Fruit fly (Drosophila melanogaster): ENCODE results near the gene BBS5.

DNA sequence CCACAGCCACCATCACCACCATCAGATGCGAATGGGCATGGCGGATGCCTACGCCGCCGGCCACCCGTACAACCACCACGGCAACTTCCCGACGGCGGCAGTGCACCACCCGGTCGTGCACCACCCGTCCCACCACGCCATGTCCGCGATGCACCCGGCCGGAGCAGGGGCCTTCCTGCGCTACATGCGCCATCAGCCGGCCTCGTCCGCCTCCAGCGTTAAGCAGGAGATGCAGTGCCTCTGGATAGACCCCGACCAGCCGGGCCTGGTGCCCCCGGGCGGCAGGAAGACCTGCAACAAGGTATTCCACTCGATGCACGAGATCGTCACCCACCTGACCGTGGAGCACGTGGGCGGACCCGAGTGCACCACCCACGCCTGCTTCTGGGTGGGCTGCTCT lies 37.4 kb downstream of the BBS5 start:
- TF ChIP-seq CG10348 (GFP tag; IDR thresholded peaks at IDR 0.05) (no peak), CG13204 (GFP tag; optimal IDR thresholded peaks at IDR 0.05) (no peak), Snoo (tag; optimal IDR thresholded peaks at IDR 0.05) (no peak), fd96Ca (GFP tag; IDR thresholded peaks at IDR 0.05) (no peak), EcR (GFP tag; optimal IDR thresholded peaks at IDR 0.05) (no peak), CG9948 (tag; optimal IDR thresholded peaks at IDR 0.05) (no peak), Ets98B (GFP tag; IDR thresholded peaks at IDR 0.05) (no peak), CG17806 (tag; optimal IDR thresholded peaks at IDR 0.05) (no peak), CG8301 (tag; optimal IDR thresholded peaks at IDR 0.05) (no peak), gl (tag; optimal IDR thresholded peaks at IDR 0.05) (no peak), rn (GFP tag; IDR thresholded peaks at IDR 0.05) (no peak), D1 (tag; optimal IDR thresholded peaks at IDR 0.05) (no peak), CG12605 (GFP tag; IDR thresholded peaks at IDR 0.05) (no peak)

Data from whole organism, pupa.